Worm (Caenorhabditis elegans): ENCODE measurements around the gene C39D10.7.

The C39D10.7 gene

ce11 chrX:7898131-7898530, 15.6 kb downstream of the C39D10.7 start:
- TF ChIP-seq crh-2 (tag; optimal IDR thresholded peaks at IDR 0.05) = no peak
- TF ChIP-seq blmp-1 (tag; optimal IDR thresholded peaks at IDR 0.05; ENCODE audit: insufficient read depth) = no peak
- TF ChIP-seq nhr-21 (tag; optimal IDR thresholded peaks at IDR 0.05) = peak; percentile 4

- TF ChIP-seq alr-1 (tag; optimal IDR thresholded peaks at IDR 0.05) (no peak), mbf-1 (tag; optimal IDR thresholded peaks at IDR 0.05) (no peak), unc-62 (GFP tag; optimal IDR thresholded peaks at IDR 0.05) (no peak), unc-39 (tag; optimal IDR thresholded peaks at IDR 0.05) (no peak), aly-2 (tag; optimal IDR thresholded peaks at IDR 0.05) (no peak), sem-4 (tag; optimal IDR thresholded peaks at IDR 0.05) (no peak), crh-2 (tag; optimal IDR thresholded peaks at IDR 0.05) (no peak), lin-39 (tag; optimal IDR thresholded peaks at IDR 0.05) (no peak)
Observed at ce11 chrX:7897690-7898089, 16.0 kb downstream of the C39D10.7 start, which contains the start of gene latd-1. latd-1 (minus strand) TSS chrX:7897790.

- no peak for TF ChIP-seq nhr-21 (tag; optimal IDR thresholded peaks at IDR 0.05)
- TF ChIP-seq aly-2 (tag; optimal IDR thresholded peaks at IDR 0.05) = no peak
- TF ChIP-seq nhr-12 (tag; optimal IDR thresholded peaks at IDR 0.05) = no peak
- TF ChIP-seq skn-1 (tag; optimal IDR thresholded peaks at IDR 0.05) = no peak
- TF ChIP-seq snpc-4 (tag; optimal IDR thresholded peaks at IDR 0.05) = no peak
- no peak for TF ChIP-seq ama-1 (optimal IDR thresholded peaks at IDR 0.05)
- TF ChIP-seq sem-4 (tag; optimal IDR thresholded peaks at IDR 0.05) = no peak
- TF ChIP-seq ztf-1 (GFP tag; conservative IDR thresholded peaks at IDR 0.05) = no peak
- no peak for TF ChIP-seq fos-1 (tag; optimal IDR thresholded peaks at IDR 0.05)
- no peak for TF ChIP-seq mbf-1 (tag; optimal IDR thresholded peaks at IDR 0.05)
- no peak for TF ChIP-seq ztf-11 (tag; optimal IDR thresholded peaks at IDR 0.05)
- no peak for TF ChIP-seq alr-1 (tag; optimal IDR thresholded peaks at IDR 0.05)
- TF ChIP-seq crh-2 (tag; optimal IDR thresholded peaks at IDR 0.05) = no peak
- TF ChIP-seq lin-13 (GFP tag; optimal IDR thresholded peaks at IDR 0.05) = no peak
Observed at ce11 chrX:7892296-7892695, 21.4 kb downstream of the C39D10.7 start, which contains the start of gene C39D10.5. C39D10.5 (minus strand) TSS chrX:7892396.

ce11 chrX:7888915-7889314, 24.8 kb downstream of the C39D10.7 start, which contains the start of gene C39D10.2:
C39D10.2 (plus strand) TSS chrX:7889215.
- TF ChIP-seq zag-1 (tag; optimal IDR thresholded peaks at IDR 0.05) = no peak
- no peak for TF ChIP-seq egl-27 (tag; optimal IDR thresholded peaks at IDR 0.05)
- no peak for TF ChIP-seq peb-1 (tag; optimal IDR thresholded peaks at IDR 0.05)
- TF ChIP-seq ZK546.5 (tag; optimal IDR thresholded peaks at IDR 0.05) = no peak
- no peak for TF ChIP-seq mbf-1 (tag; optimal IDR thresholded peaks at IDR 0.05)
- no peak for TF ChIP-seq unc-55 (GFP tag; optimal IDR thresholded peaks at IDR 0.05)
- TF ChIP-seq nhr-25 (tag; optimal IDR thresholded peaks at IDR 0.05) = no peak
- TF ChIP-seq dmd-4 (tag; optimal IDR thresholded peaks at IDR 0.05) = no peak
- no peak for TF ChIP-seq crh-2 (tag; optimal IDR thresholded peaks at IDR 0.05)
- no peak for TF ChIP-seq Y55F3AM.14 (GFP tag; optimal IDR thresholded peaks at IDR 0.05)
- TF ChIP-seq sem-4 (tag; optimal IDR thresholded peaks at IDR 0.05) = no peak

- TF ChIP-seq nhr-77 (tag; optimal IDR thresholded peaks at IDR 0.05) = no peak
Observed at ce11 chrX:7886200-7886599, 27.5 kb downstream of the C39D10.7 start.

ce11 chrX:7883994-7884393, 29.7 kb downstream of the C39D10.7 start, which contains the start of gene pcyt-2.2:
pcyt-2.2 (plus strand) TSS chrX:7884294.
- TF ChIP-seq egl-27 (tag; optimal IDR thresholded peaks at IDR 0.05) = no peak
- no peak for TF ChIP-seq nhr-23 (tag; optimal IDR thresholded peaks at IDR 0.05)
- no peak for TF ChIP-seq dmd-4 (tag; optimal IDR thresholded peaks at IDR 0.05)
- TF ChIP-seq zag-1 (tag; optimal IDR thresholded peaks at IDR 0.05) = no peak
- TF ChIP-seq gmeb-1 (tag; optimal IDR thresholded peaks at IDR 0.05) = no peak
- no peak for TF ChIP-seq ceh-82 (tag; optimal IDR thresholded peaks at IDR 0.05)
- no peak for TF ChIP-seq nhr-77 (tag; optimal IDR thresholded peaks at IDR 0.05)
- no peak for TF ChIP-seq snpc-4 (tag; optimal IDR thresholded peaks at IDR 0.05)
- TF ChIP-seq fos-1 (tag; optimal IDR thresholded peaks at IDR 0.05) = no peak
- TF ChIP-seq nhr-25 (tag; optimal IDR thresholded peaks at IDR 0.05) = no peak

- no peak for TF ChIP-seq egl-27 (tag; optimal IDR thresholded peaks at IDR 0.05)
- TF ChIP-seq nhr-23 (tag; optimal IDR thresholded peaks at IDR 0.05) = no peak
- no peak for TF ChIP-seq ceh-16 (tag; optimal IDR thresholded peaks at IDR 0.05)
- TF ChIP-seq unc-55 (GFP tag; optimal IDR thresholded peaks at IDR 0.05) = no peak
- TF ChIP-seq ama-1 (optimal IDR thresholded peaks at IDR 0.05) = no peak
- TF ChIP-seq aly-2 (tag; optimal IDR thresholded peaks at IDR 0.05) = no peak
- TF ChIP-seq lsy-2 (tag; optimal IDR thresholded peaks at IDR 0.05) = no peak
- TF ChIP-seq ZK546.5 (tag; optimal IDR thresholded peaks at IDR 0.05) = no peak
- TF ChIP-seq F13H6.1 (tag; optimal IDR thresholded peaks at IDR 0.05) = no peak
- no peak for TF ChIP-seq ceh-82 (tag; optimal IDR thresholded peaks at IDR 0.05)
- TF ChIP-seq unc-62 (GFP tag; optimal IDR thresholded peaks at IDR 0.05) = no peak
- TF ChIP-seq lin-39 (tag; optimal IDR thresholded peaks at IDR 0.05) = no peak
- no peak for TF ChIP-seq sma-3 (GFP tag; optimal IDR thresholded peaks at IDR 0.05)
- no peak for TF ChIP-seq skn-1 (tag; optimal IDR thresholded peaks at IDR 0.05)
- no peak for TF ChIP-seq nhr-129 (tag; optimal IDR thresholded peaks at IDR 0.05)
- no peak for TF ChIP-seq nhr-21 (tag; optimal IDR thresholded peaks at IDR 0.05)
- TF ChIP-seq unc-39 (tag; optimal IDR thresholded peaks at IDR 0.05) = no peak
- TF ChIP-seq sma-9 (GFP tag; optimal IDR thresholded peaks at IDR 0.05) = no peak
- TF ChIP-seq sma-9 (tag; optimal IDR thresholded peaks at IDR 0.05) = no peak
- TF ChIP-seq snpc-4 (tag; optimal IDR thresholded peaks at IDR 0.05) = no peak
Observed at ce11 chrX:7881307-7881706, 32.4 kb downstream of the C39D10.7 start.
